Fruit fly (Drosophila melanogaster) whole organism, embryonic: ENCODE data around the gene CG43179.

Experiments
- Bdp1 ChIP-seq: fragments of 200-800 bp; sonication (Bioruptor generic); optimal IDR thresholded peaks from 3 replicates; lab custom pipeline; 2016; ENCODE audit warnings: missing biosample characterization, missing genetic modification characterization
- C15 ChIP-seq: fragments of 200-800 bp; sonication (Bioruptor generic); IDR thresholded peaks from 3 replicates; pipeline ENCODE4 v1.3.6; 2022; ENCODE audit warnings: missing biosample characterization, missing genetic modification characterization
- CG10462 ChIP-seq: fragments of 200-800 bp; sonication (Bioruptor generic); optimal IDR thresholded peaks from 2 replicates; lab custom pipeline; 2016; ENCODE audit warnings: missing biosample characterization, missing genetic modification characterization
- CG11093 ChIP-seq: fragments of 200-800 bp; sonication (Bioruptor generic); IDR thresholded peaks from 3 replicates; pipeline ENCODE4 v1.3.6; 2022; ENCODE audit warnings: missing biosample characterization, missing genetic modification characterization
- CG11695 ChIP-seq: fragments of 200-800 bp; sonication (Bioruptor generic); IDR thresholded peaks from 3 replicates; pipeline ENCODE4 v1.3.6; 2022; ENCODE audit warnings: missing biosample characterization, missing genetic modification characterization
- CG12299 ChIP-seq: fragments of 200-800 bp; sonication (Bioruptor generic); optimal IDR thresholded peaks from 2 replicates; lab custom pipeline; 2018; ENCODE audit warnings: missing biosample characterization, mild to moderate bottlenecking, missing genetic modification characterization
- CG12659 ChIP-seq: fragments of 200-800 bp; sonication (Bioruptor generic); optimal IDR thresholded peaks from 3 replicates; lab custom pipeline; 2017; ENCODE audit warnings: mild to moderate bottlenecking, missing biosample characterization, missing genetic modification reagents, missing genetic modification characterization
- CG13123 ChIP-seq: fragments of 200-800 bp; sonication (Bioruptor generic); optimal IDR thresholded peaks from 2 replicates; lab custom pipeline; 2016; ENCODE audit warnings: missing biosample characterization, missing genetic modification characterization
- CG13775 ChIP-seq: fragments of 200-800 bp; sonication (Bioruptor generic); optimal IDR thresholded peaks from 3 replicates; lab custom pipeline; 2017; ENCODE audit warnings: missing biosample characterization, mild to moderate bottlenecking, missing genetic modification characterization
- CG14710 ChIP-seq: fragments of 200-800 bp; sonication (Bioruptor generic); optimal IDR thresholded peaks from 3 replicates; lab custom pipeline; 2019; ENCODE audit warnings: missing biosample characterization, mild to moderate bottlenecking, missing genetic modification characterization, moderate library complexity
- CG1603 ChIP-seq: fragments of 200-800 bp; sonication (Bioruptor generic); optimal IDR thresholded peaks from 2 replicates; lab custom pipeline; 2019; ENCODE audit warnings: missing biosample characterization, mild to moderate bottlenecking, missing genetic modification characterization, moderate library complexity
- CG18011 ChIP-seq: fragments of 200-800 bp; sonication (Bioruptor generic); optimal IDR thresholded peaks from 2 replicates; lab custom pipeline; 2017; ENCODE audit warnings: missing biosample characterization, missing genetic modification characterization, mild to moderate bottlenecking, moderate library complexity, missing genotype
- CG2889 ChIP-seq: fragments of 200-800 bp; sonication (Bioruptor generic); IDR thresholded peaks from 3 replicates; pipeline ENCODE4 v1.3.6; 2022; ENCODE audit warnings: missing biosample characterization, missing genetic modification characterization
- CG3281 ChIP-seq: fragments of 200-800 bp; sonication (Bioruptor generic); optimal IDR thresholded peaks from 3 replicates; lab custom pipeline; 2017; ENCODE audit warnings: missing biosample characterization, mild to moderate bottlenecking, missing genetic modification characterization
- CG6654 ChIP-seq: fragments of 200-800 bp; sonication (Bioruptor generic); optimal IDR thresholded peaks from 2 replicates; lab custom pipeline; 2017; ENCODE audit warnings: missing biosample characterization, mild to moderate bottlenecking, missing genetic modification characterization
- CG6689 ChIP-seq: fragments of 200-800 bp; sonication (Bioruptor generic); IDR thresholded peaks from 2 replicates; pipeline ENCODE4 v1.3.6; 2022; ENCODE audit warnings: missing biosample characterization, missing genetic modification characterization
- CG7786 ChIP-seq: fragments of 200-800 bp; sonication (Bioruptor generic); optimal IDR thresholded peaks from 2 replicates; lab custom pipeline; 2016; ENCODE audit warnings: missing biosample characterization, missing genetic modification characterization
- CG8290 ChIP-seq, 3 experiments: fragments of 200-800 bp; sonication (Bioruptor generic); optimal IDR thresholded peaks; 2 replicates each; lab custom pipeline; 2016 to 2019; ENCODE audit warnings: missing biosample characterization in 3 of 3, missing genetic modification characterization in 3 of 3, mild to moderate bottlenecking in 2 of 3, moderate library complexity in 1 of 3
- CG9797 ChIP-seq: fragments of 200-800 bp; sonication (Bioruptor generic); optimal IDR thresholded peaks from 3 replicates; lab custom pipeline; 2018; ENCODE audit warnings: missing biosample characterization, mild to moderate bottlenecking, missing genetic modification characterization
- D19A ChIP-seq: fragments of 200-800 bp; optimal IDR thresholded peaks from 3 replicates; lab custom pipeline; 2019; ENCODE audit warnings: missing biosample characterization, mild to moderate bottlenecking, missing genetic modification characterization, moderate library complexity
- Dad ChIP-seq: fragments of 200-800 bp; sonication (Bioruptor generic); optimal IDR thresholded peaks from 3 replicates; lab custom pipeline; 2016; ENCODE audit warnings: missing biosample characterization, missing genetic modification characterization
- GATAe ChIP-seq: fragments of 200-800 bp; sonication (Bioruptor generic); conservative IDR thresholded peaks from 2 replicates; pipeline ENCODE4 v1.3.6; 2022; ENCODE audit warnings: missing biosample characterization, missing genetic modification characterization
- HLH54F ChIP-seq: fragments of 200-800 bp; sonication (Bioruptor generic); optimal IDR thresholded peaks from 3 replicates; lab custom pipeline; 2016; ENCODE audit warnings: missing biosample characterization, missing genetic modification characterization
- Hr51 ChIP-seq, 2 experiments: fragments of 200-800 bp; sonication (Bioruptor generic); optimal IDR thresholded peaks; 2 replicates in 1 of 2; 3 replicates in 1 of 2; lab custom pipeline; 2016 to 2018; ENCODE audit warnings: missing biosample characterization in 2 of 2, missing genetic modification characterization in 2 of 2, mild to moderate bottlenecking in 1 of 2, moderate library complexity in 1 of 2
- ato ChIP-seq: fragments of 200-800 bp; sonication (Bioruptor generic); IDR thresholded peaks from 2 replicates; pipeline ENCODE4 v1.3.6; 2022; ENCODE audit warnings: missing biosample characterization, missing genetic modification characterization; ENCODE audit not compliant: partially characterized antibody
- cad ChIP-seq: fragments of >200 bp; optimal IDR thresholded peaks from 2 replicates; lab custom pipeline; 2017; ENCODE audit warnings: missing biosample characterization, missing genetic modification characterization
- cg ChIP-seq: fragments of 200-800 bp; sonication (Bioruptor generic); optimal IDR thresholded peaks from 3 replicates; lab custom pipeline; 2019; ENCODE audit warnings: missing biosample characterization, mild to moderate bottlenecking, missing genetic modification characterization, moderate library complexity
- chif ChIP-seq, 2 experiments: fragments of 200-800 bp; sonication (Bioruptor generic); optimal IDR thresholded peaks; 3 replicates each; lab custom pipeline; 2016; ENCODE audit warnings: missing biosample characterization in 2 of 2, missing genetic modification characterization in 2 of 2
- dati ChIP-seq: fragments of 200-800 bp; sonication (Bioruptor generic); IDR thresholded peaks from 2 replicates; pipeline ENCODE4 v1.3.6; 2022; ENCODE audit warnings: missing biosample characterization, missing genetic modification characterization
- dpn ChIP-seq, 2 experiments: fragments of 200-800 bp; sonication (Bioruptor generic); optimal IDR thresholded peaks; 3 replicates each; lab custom pipeline; 2016; ENCODE audit warnings: missing biosample characterization in 2 of 2, missing genetic modification characterization in 2 of 2
- esg ChIP-seq: fragments of 200-800 bp; sonication (Bioruptor generic); conservative IDR thresholded peaks from 2 replicates; pipeline ENCODE4 v1.3.6; 2022; ENCODE audit warnings: missing biosample characterization, missing genetic modification characterization
- exex ChIP-seq: fragments of 200-800 bp; sonication (Bioruptor generic); optimal IDR thresholded peaks from 4 replicates; lab custom pipeline; 2018; ENCODE audit warnings: missing biosample characterization, mild to moderate bottlenecking, missing genetic modification characterization, moderate library complexity
- grn ChIP-seq: fragments of 200-800 bp; sonication (Bioruptor generic); optimal IDR thresholded peaks from 3 replicates; lab custom pipeline; 2017; ENCODE audit warnings: missing biosample characterization, missing genetic modification characterization
- hkb ChIP-seq, 2 experiments: fragments of 200-800 bp in 1 of 2; fragments of >200 bp in 1 of 2; sonication (Bioruptor generic) in 1 of 2; IDR thresholded peaks in 1 of 2; optimal IDR thresholded peaks in 1 of 2; 2 replicates each; pipeline versions ENCODE4 v1.3.6 to Lab custom; 2017 to 2022; ENCODE audit warnings: missing biosample characterization in 1 of 2, missing genetic modification characterization in 1 of 2
- jumu ChIP-seq: fragments of 200-800 bp; sonication (Bioruptor generic); optimal IDR thresholded peaks from 3 replicates; lab custom pipeline; 2016; ENCODE audit warnings: missing biosample characterization, missing genetic modification characterization
- ken ChIP-seq: fragments of 200-800 bp; sonication (Bioruptor generic); IDR thresholded peaks from 3 replicates; pipeline ENCODE4 v1.3.6; 2022; ENCODE audit warnings: missing biosample characterization, missing genetic modification characterization
- klu ChIP-seq: fragments of 200-800 bp; sonication (Bioruptor generic); IDR thresholded peaks from 2 replicates; pipeline ENCODE4 v1.3.6; 2022; ENCODE audit warnings: missing biosample characterization, missing genetic modification characterization
- knrl ChIP-seq: fragments of 200-800 bp; sonication (Bioruptor generic); IDR thresholded peaks from 3 replicates; pipeline ENCODE4 v1.3.6; 2022; ENCODE audit warnings: missing biosample characterization, missing genetic modification characterization; ENCODE audit not compliant: partially characterized antibody
- lbe ChIP-seq: fragments of 200-800 bp; sonication (Bioruptor generic); optimal IDR thresholded peaks from 2 replicates; lab custom pipeline; 2016; ENCODE audit warnings: missing biosample characterization, mild to moderate bottlenecking, missing genetic modification characterization
- luna ChIP-seq: fragments of 200-800 bp; sonication (Bioruptor generic); optimal IDR thresholded peaks from 2 replicates; lab custom pipeline; 2016; ENCODE audit warnings: missing biosample characterization, missing genetic modification characterization
- mam ChIP-seq: fragments of 200-800 bp; sonication (Bioruptor generic); optimal IDR thresholded peaks from 3 replicates; lab custom pipeline; 2016; ENCODE audit warnings: missing biosample characterization, missing genetic modification characterization
- pzg ChIP-seq: fragments of 200-800 bp; sonication (Bioruptor generic); optimal IDR thresholded peaks from 3 replicates; lab custom pipeline; 2018; ENCODE audit warnings: missing biosample characterization, mild to moderate bottlenecking, missing genetic modification characterization, moderate library complexity
- run ChIP-seq: fragments of 200-800 bp; sonication (Bioruptor generic); optimal IDR thresholded peaks from 3 replicates; lab custom pipeline; 2018; ENCODE audit warnings: missing biosample characterization, mild to moderate bottlenecking, missing genetic modification characterization
- tgo ChIP-seq: fragments of 200-800 bp; sonication (Bioruptor generic); IDR thresholded peaks from 3 replicates; pipeline ENCODE4 v1.3.6; 2022; ENCODE audit warnings: missing biosample characterization, missing genetic modification characterization
- tll ChIP-seq, 2 experiments: fragments of 200-800 bp in 1 of 2; fragments of >200 bp in 1 of 2; sonication (Bioruptor generic) in 1 of 2; optimal IDR thresholded peaks; 2 replicates each; lab custom pipeline; 2017 to 2019; ENCODE audit warnings: missing biosample characterization in 2 of 2, missing genetic modification characterization in 2 of 2, mild to moderate bottlenecking in 1 of 2, moderate library complexity in 1 of 2
- wek ChIP-seq: fragments of 200-800 bp; sonication (Bioruptor generic); optimal IDR thresholded peaks from 3 replicates; lab custom pipeline; 2018; ENCODE audit warnings: missing biosample characterization, mild to moderate bottlenecking, missing genetic modification characterization, moderate library complexity
- zf30C ChIP-seq: fragments of 200-800 bp; sonication (Bioruptor generic); optimal IDR thresholded peaks from 3 replicates; lab custom pipeline; 2018; ENCODE audit warnings: missing biosample characterization, mild to moderate bottlenecking, missing genetic modification characterization
- zfh2 ChIP-seq: fragments of 200-800 bp; sonication (Bioruptor generic); optimal IDR thresholded peaks from 2 replicates; lab custom pipeline; 2016; ENCODE audit warnings: missing biosample characterization, missing genetic modification characterization

CG43179 gene

dm6 chr3R:14278523-14279303 is 22.8 kb downstream of the CG43179 start:
- no peak for TF ChIP-seq CG10462 (GFP tag; lab: Kevin White, UChicago)
- TF ChIP-seq jumu, result peak; percentile 12
- no peak for TF ChIP-seq wek (GFP tag; lab: Kevin White, UChicago)
- TF ChIP-seq CG7786 (GFP tag; lab: Kevin White, UChicago), result no peak
- TF ChIP-seq esg (GFP tag; lab: Robert Waterston, UW), result no peak
- TF ChIP-seq dati, result no peak
- peak; percentile 25 for TF ChIP-seq CG6689 (GFP tag; lab: Robert Waterston, UW)
- no peak for TF ChIP-seq CG12659 (GFP tag; lab: Kevin White, UChicago)
- TF ChIP-seq hkb (optimal IDR thresholded peaks at IDR 0.05; lab: Kevin White, UChicago), result no peak
- no peak; the same call in 1 of the 2 replicates for TF ChIP-seq hkb (GFP tag; IDR thresholded peaks at IDR 0.05; lab: Robert Waterston, UW)
- no peak for TF ChIP-seq ken (GFP tag; lab: Robert Waterston, UW)
- no peak for TF ChIP-seq CG3281 (GFP tag; lab: Kevin White, UChicago)
- TF ChIP-seq CG2889 (GFP tag; lab: Robert Waterston, UW), result no peak
- TF ChIP-seq tll (GFP tag; optimal IDR thresholded peaks at IDR 0.05; lab: Kevin White, UChicago), result no peak
- peak in 1 of 2 experiments; percentile 21 for TF ChIP-seq dpn (GFP tag; optimal IDR thresholded peaks at IDR 0.05; lab: Kevin White, UChicago)
- no peak for TF ChIP-seq CG18011 (GFP tag; lab: Kevin White, UChicago)
- TF ChIP-seq CG14710 (tag; lab: Kevin White, UChicago), result no peak
- no peak for TF ChIP-seq knrl (GFP tag; lab: Robert Waterston, UW)
- TF ChIP-seq cg, result peak; percentile 34
- peak; percentile 16 for TF ChIP-seq CG8290 (GFP tag; optimal IDR thresholded peaks at IDR 0.05; lab: Kevin White, UChicago)
- peak in 1 of 2 experiments; percentile 27 for TF ChIP-seq CG8290 (tag; optimal IDR thresholded peaks at IDR 0.05; lab: Kevin White, UChicago)
- TF ChIP-seq mam (GFP tag; lab: Kevin White, UChicago), result peak; percentile 18
- no peak for TF ChIP-seq C15 (GFP tag; lab: Robert Waterston, UW)
- TF ChIP-seq CG12299 (tag; lab: Kevin White, UChicago), result no peak
- no peak for TF ChIP-seq zfh2 (GFP tag; lab: Kevin White, UChicago)
- no peak for TF ChIP-seq ato
- no peak for TF ChIP-seq Bdp1 (GFP tag; lab: Kevin White, UChicago)
- no peak for TF ChIP-seq zf30C (GFP tag; lab: Kevin White, UChicago)
- TF ChIP-seq chif (GFP tag; optimal IDR thresholded peaks at IDR 0.05; lab: Kevin White, UChicago), result no peak
- TF ChIP-seq run, result no peak
- no peak for TF ChIP-seq CG6654 (GFP tag; lab: Kevin White, UChicago)
- TF ChIP-seq D19A (tag; lab: Kevin White, UChicago), result no peak
- 0 out of 3 replicates have a peak, but pooled peaks have one; percentile 10 for TF ChIP-seq CG11695 (GFP tag; lab: Robert Waterston, UW)
- no peak for TF ChIP-seq luna (GFP tag; lab: Kevin White, UChicago)
- no peak for TF ChIP-seq exex
- no peak for TF ChIP-seq GATAe (GFP tag; lab: Robert Waterston, UW)
- no peak for TF ChIP-seq HLH54F (GFP tag; lab: Kevin White, UChicago)
- no peak for TF ChIP-seq CG11093
- TF ChIP-seq Dad (GFP tag; lab: Kevin White, UChicago), result no peak
- no peak for TF ChIP-seq grn
- TF ChIP-seq CG9797 (GFP tag; lab: Kevin White, UChicago), result no peak
- peak; percentile 83 for TF ChIP-seq cad (GFP tag; lab: Kevin White, UChicago)
- TF ChIP-seq tgo (GFP tag; lab: Robert Waterston, UW), result no peak
- no peak for TF ChIP-seq pzg (GFP tag; lab: Kevin White, UChicago)
- TF ChIP-seq CG13123 (GFP tag; lab: Kevin White, UChicago), result no peak
- TF ChIP-seq lbe (GFP tag; lab: Kevin White, UChicago), result peak; percentile 59
- no peak for TF ChIP-seq klu (GFP tag; lab: Robert Waterston, UW)
- TF ChIP-seq Hr51 (GFP tag; optimal IDR thresholded peaks at IDR 0.05; lab: Kevin White, UChicago), result no peak
- TF ChIP-seq CG13775, result no peak
- peak; percentile 12 for TF ChIP-seq CG1603
